Fruit fly (Drosophila melanogaster): ENCODE results near the gene CG4186.

Gene CG4186

DNA sequence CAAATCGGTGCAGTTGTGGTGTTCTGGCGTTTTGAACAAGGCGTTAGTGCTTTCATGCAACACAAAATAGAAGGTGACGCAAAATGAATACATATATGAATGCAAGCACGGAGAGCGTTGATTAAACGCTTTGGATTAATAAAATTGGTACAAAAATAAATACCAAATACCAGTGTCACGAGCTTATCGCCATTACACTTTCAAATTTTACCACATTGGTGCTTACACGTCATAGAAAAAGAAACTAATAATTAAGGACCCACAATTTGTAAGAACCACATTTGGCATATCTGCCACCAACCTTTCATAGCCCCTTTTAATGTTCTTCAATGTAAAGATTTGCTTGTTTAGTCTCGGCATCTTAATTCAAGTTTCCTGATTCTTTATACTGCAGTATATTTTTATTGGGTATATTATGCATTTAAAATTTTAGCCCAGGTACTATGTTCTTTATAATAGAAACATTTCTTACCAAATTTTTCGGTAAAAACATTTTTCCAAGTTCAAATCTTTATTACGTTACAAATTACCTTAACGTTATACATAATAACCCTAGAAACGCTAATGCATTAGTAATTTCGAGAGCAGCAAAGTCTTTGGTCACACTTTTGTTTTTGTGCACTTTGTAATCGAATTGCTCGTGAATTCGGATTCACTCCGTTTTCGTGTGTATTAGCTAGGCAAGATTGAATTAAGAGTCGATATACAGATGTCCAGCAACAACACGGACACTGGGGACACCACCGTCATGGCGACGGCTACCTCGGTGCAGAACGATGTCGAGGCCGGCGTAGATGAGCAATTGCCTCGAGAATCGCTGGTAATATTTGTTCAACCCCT is 9.1 kb downstream of the CG4186 start, which contains the start of the genes Pex16 and Pex14 (continued):
- TF ChIP-seq HLH3B (GFP tag; IDR thresholded peaks at IDR 0.05) (peak; percentile 70), Atf-2 (GFP tag; optimal IDR thresholded peaks at IDR 0.05) (peak; percentile 72), CG4707 (GFP tag; optimal IDR thresholded peaks at IDR 0.05) (peak; percentile 2), fd3F (GFP tag; optimal IDR thresholded peaks at IDR 0.05) (peak; percentile 59), hth (optimal IDR thresholded peaks at IDR 0.05) (no peak), pho (GFP tag; optimal IDR thresholded peaks at IDR 0.05) (peak; percentile 87), tup (GFP tag; optimal IDR thresholded peaks at IDR 0.05) (no peak), CG17186 (GFP tag; optimal IDR thresholded peaks at IDR 0.05) (peak; percentile 36), disco-r (GFP tag; optimal IDR thresholded peaks at IDR 0.05) (peak; percentile 48), CG12104 (GFP tag; optimal IDR thresholded peaks at IDR 0.05) (peak; percentile 42), CG1792 (GFP tag; optimal IDR thresholded peaks at IDR 0.05) (peak; percentile 29), Atf6 (GFP tag; IDR thresholded peaks at IDR 0.05) (peak; percentile 60; the same call in 1 of the 2 replicates), zen2 (GFP tag; IDR thresholded peaks at IDR 0.05; ENCODE audit: partially characterized antibody) (no peak), dmrt11E (tag; optimal IDR thresholded peaks at IDR 0.05) (peak; percentile 60), Hr39 (optimal IDR thresholded peaks at IDR 0.05) (no peak), p53 (GFP tag; optimal IDR thresholded peaks at IDR 0.05) (peak; percentile 71), caup (GFP tag; optimal IDR thresholded peaks at IDR 0.05; ENCODE audit: severe bottlenecking) (peak; percentile 27), CG8924 (tag; optimal IDR thresholded peaks at IDR 0.05) (peak; percentile 63), bsh (GFP tag; optimal IDR thresholded peaks at IDR 0.05) (peak in 1 of 2 experiments; percentile 54), zf30C (GFP tag; optimal IDR thresholded peaks at IDR 0.05) (no peak), CG11456 (GFP tag; IDR thresholded peaks at IDR 0.05) (peak; percentile 85), fru (optimal IDR thresholded peaks at IDR 0.05) (no peak), CG15514 (GFP tag; optimal IDR thresholded peaks at IDR 0.05) (peak; percentile 49), twi (tag; optimal IDR thresholded peaks at IDR 0.05) (peak; percentile 42), Rfx (GFP tag; IDR thresholded peaks at IDR 0.05) (peak; percentile 85), GATAe (GFP tag; conservative IDR thresholded peaks at IDR 0.05) (peak; percentile 47; the same call in 1 of the 2 replicates), CG1647 (GFP tag; optimal IDR thresholded peaks at IDR 0.05) (peak; percentile 52), Chrac-16 (GFP tag; optimal IDR thresholded peaks at IDR 0.05) (peak; percentile 82), Adf1 (GFP tag; IDR thresholded peaks at IDR 0.05) (0 out of 2 replicates have a peak, but pooled peaks have one; percentile 8), Nf-YB (GFP tag; optimal IDR thresholded peaks at IDR 0.05) (peak; percentile 27), ase (GFP tag; IDR thresholded peaks at IDR 0.05) (peak; percentile 69; the same call in 2 of the 3 replicates), Deaf1 (tag; optimal IDR thresholded peaks at IDR 0.05) (no peak), ro (GFP tag; IDR thresholded peaks at IDR 0.05) (no peak), CG30431 (GFP tag; optimal IDR thresholded peaks at IDR 0.05) (peak; percentile 71), chn (GFP tag; optimal IDR thresholded peaks at IDR 0.05) (peak; percentile 73), CG10959 (GFP tag; IDR thresholded peaks at IDR 0.05) (no peak), tin (GFP tag; optimal IDR thresholded peaks at IDR 0.05) (peak; percentile 78), onecut (GFP tag; IDR thresholded peaks at IDR 0.05) (peak; percentile 25; the same call in 1 of the 2 replicates), CG14710 (tag; optimal IDR thresholded peaks at IDR 0.05) (peak; percentile 61), CG34422 (GFP tag; IDR thresholded peaks at IDR 0.05) (peak; percentile 66), CG2116 (GFP tag; optimal IDR thresholded peaks at IDR 0.05) (peak; percentile 47), HLH54F (GFP tag; optimal IDR thresholded peaks at IDR 0.05) (peak; percentile 77), gem (tag; optimal IDR thresholded peaks at IDR 0.05) (peak; percentile 77), Drgx (GFP tag; IDR thresholded peaks at IDR 0.05) (peak; percentile 57), HLHmδ (GFP tag; optimal IDR thresholded peaks at IDR 0.05) (no peak), wor (GFP tag; IDR thresholded peaks at IDR 0.05) (no peak), CG10366 (GFP tag; IDR thresholded peaks at IDR 0.05) (peak; percentile 73), yki (optimal IDR thresholded peaks at IDR 0.05) (no peak), dan (GFP tag; IDR thresholded peaks at IDR 0.05) (0 out of 2 replicates have a peak, but pooled peaks have one; percentile 36), ham (GFP tag; IDR thresholded peaks at IDR 0.05) (no peak)
